Worm (Caenorhabditis elegans) whole organism, young adult: ENCODE measurements around the gene nhr-171.

Experiments
- D2030.7 ChIP-seq: fragments of 200-800 bp; sonication (Bioruptor generic); IDR thresholded peaks from 2 replicates; pipeline ENCODE4 v1.3.6; 2022; ENCODE audit warnings: missing genetic modification reagents, missing genetic modification characterization, missing compliant biosample characterization
- F33H1.4 ChIP-seq: fragments of 200-800 bp; sonication (Bioruptor generic); IDR thresholded peaks from 2 replicates; pipeline ENCODE4 v1.3.6; 2022; ENCODE audit warnings: missing genetic modification reagents, missing genetic modification characterization, missing compliant biosample characterization
- F37B4.10 ChIP-seq: fragments of 200-800 bp; sonication (Bioruptor generic); IDR thresholded peaks from 2 replicates; pipeline ENCODE4 v1.3.6; 2022; ENCODE audit warnings: missing genetic modification characterization, missing compliant biosample characterization
- F52B5.7 ChIP-seq: sonication (generic microtip); optimal IDR thresholded peaks from 2 replicates; lab custom pipeline; 2016; ENCODE audit warnings: mild to moderate bottlenecking, missing genetic modification characterization, missing compliant biosample characterization
- F57C9.4 ChIP-seq: sonication (generic microtip); optimal IDR thresholded peaks from 2 replicates; lab custom pipeline; 2017; ENCODE audit warnings: mild to moderate bottlenecking, missing genetic modification characterization, missing compliant biosample characterization
- T26A5.8 ChIP-seq: sonication (generic microtip); optimal IDR thresholded peaks from 2 replicates; lab custom pipeline; 2016; ENCODE audit warnings: missing genetic modification characterization, missing compliant biosample characterization
- Y95B8A.8 ChIP-seq: fragments of 200-800 bp; sonication (Bioruptor generic); IDR thresholded peaks from 2 replicates; pipeline ENCODE4 v1.3.6; 2022; ENCODE audit warnings: missing genetic modification reagents, missing genetic modification characterization, missing compliant biosample characterization
- akir-1 ChIP-seq: fragments of 200-800 bp; sonication (Bioruptor generic); optimal IDR thresholded peaks from 2 replicates; lab custom pipeline; 2018; ENCODE audit warnings: mild to moderate bottlenecking, missing genetic modification characterization, moderate library complexity, missing compliant biosample characterization
- aptf-2 ChIP-seq: fragments of 200-800 bp; sonication (Bioruptor generic); conservative IDR thresholded peaks from 2 replicates; pipeline ENCODE4 v1.3.6; 2022; ENCODE audit warnings: missing genetic modification reagents, missing genetic modification characterization, missing compliant biosample characterization
- athp-1 ChIP-seq: sonication (generic microtip); optimal IDR thresholded peaks from 2 replicates; lab custom pipeline; 2017; ENCODE audit warnings: mild to moderate bottlenecking, missing genetic modification characterization, missing compliant biosample characterization
- attf-3 ChIP-seq: fragments of 200-800 bp; sonication (Bioruptor generic); conservative IDR thresholded peaks from 2 replicates; pipeline ENCODE4 v1.3.6; 2022; ENCODE audit warnings: missing genetic modification reagents, missing genetic modification characterization, missing compliant biosample characterization
- attf-6 ChIP-seq: fragments of 200-800 bp; sonication (Bioruptor generic); IDR thresholded peaks from 2 replicates; pipeline ENCODE4 v1.3.6; 2022; ENCODE audit warnings: missing genetic modification reagents, missing genetic modification characterization, missing compliant biosample characterization
- bed-1 ChIP-seq: fragments of 200-800 bp; sonication (Bioruptor generic); IDR thresholded peaks from 2 replicates; pipeline ENCODE4 v1.3.6; 2022; ENCODE audit warnings: missing genetic modification reagents, missing genetic modification characterization, missing compliant biosample characterization
- bed-2 ChIP-seq: fragments of 200-800 bp; sonication (Bioruptor generic); IDR thresholded peaks from 2 replicates; pipeline ENCODE4 v1.3.6; 2022; ENCODE audit warnings: missing genetic modification reagents, missing genetic modification characterization, missing compliant biosample characterization
- ceh-100 ChIP-seq: fragments of 200-800 bp; sonication (Bioruptor generic); IDR thresholded peaks from 2 replicates; pipeline ENCODE4 v1.3.6; 2022; ENCODE audit warnings: missing genetic modification reagents, missing genetic modification characterization, missing compliant biosample characterization
- ceh-58 ChIP-seq: fragments of 200-800 bp; sonication (Bioruptor generic); IDR thresholded peaks from 2 replicates; pipeline ENCODE4 v1.3.6; 2022; ENCODE audit warnings: missing genetic modification characterization, missing compliant biosample characterization
- dpff-1 ChIP-seq: sonication (generic microtip); optimal IDR thresholded peaks from 2 replicates; lab custom pipeline; 2017; ENCODE audit warnings: mild to moderate bottlenecking, missing genetic modification characterization, missing compliant biosample characterization
- dpl-1 ChIP-seq: fragments of 150-350 bp; optimal IDR thresholded peaks from 2 replicates; lab custom pipeline; 2014; ENCODE audit warnings: missing biosample characterization, missing genetic modification reagents, missing genetic modification characterization
- egl-44 ChIP-seq: fragments of 200-800 bp; sonication (Bioruptor generic); IDR thresholded peaks from 2 replicates; pipeline ENCODE4 v1.3.6; 2022; ENCODE audit warnings: missing genetic modification reagents, missing genetic modification characterization, missing compliant biosample characterization
- egrh-3 ChIP-seq: fragments of 200-800 bp; sonication (Bioruptor generic); IDR thresholded peaks from 2 replicates; pipeline ENCODE4 v1.3.6; 2022; ENCODE audit warnings: missing genetic modification reagents, missing genetic modification characterization, missing compliant biosample characterization
- fkh-3 ChIP-seq: sonication (generic microtip); optimal IDR thresholded peaks from 2 replicates; lab custom pipeline; 2016; ENCODE audit warnings: mild to moderate bottlenecking, missing genetic modification characterization, missing compliant biosample characterization
- hmg-1.2 ChIP-seq: fragments of 200-800 bp; sonication (Bioruptor generic); IDR thresholded peaks from 2 replicates; pipeline ENCODE4 v1.3.6; 2022; ENCODE audit warnings: missing genetic modification reagents, missing genetic modification characterization, missing compliant biosample characterization
- hmg-20 ChIP-seq: fragments of 200-800 bp; sonication (Bioruptor generic); IDR thresholded peaks from 2 replicates; pipeline ENCODE4 v1.3.6; 2022; ENCODE audit warnings: missing genetic modification reagents, missing genetic modification characterization, missing compliant biosample characterization
- lag-1 ChIP-seq: fragments of 200-800 bp; sonication (Bioruptor generic); IDR thresholded peaks from 2 replicates; pipeline ENCODE4 v1.3.6; 2022; ENCODE audit warnings: missing genetic modification reagents, missing genetic modification characterization, missing compliant biosample characterization
- let-607 ChIP-seq, 2 experiments: fragments of 200-800 bp in 1 of 2; sonication (Bioruptor generic) in 1 of 2; sonication (generic microtip) in 1 of 2; optimal IDR thresholded peaks; 2 replicates each; lab custom pipeline; 2016 to 2018; ENCODE audit warnings: mild to moderate bottlenecking in 2 of 2, missing compliant biosample characterization in 2 of 2, missing genetic modification characterization in 2 of 2, moderate library complexity in 2 of 2, missing genotype in 1 of 2
- lin-40 ChIP-seq: sonication (generic microtip); optimal IDR thresholded peaks from 2 replicates; lab custom pipeline; 2016; ENCODE audit warnings: missing genetic modification characterization, mild to moderate bottlenecking, missing compliant biosample characterization, missing genotype, missing genetic modification reagents
- lin-54 ChIP-seq: fragments of 200-800 bp; sonication (Bioruptor generic); optimal IDR thresholded peaks from 2 replicates; lab custom pipeline; 2018; ENCODE audit warnings: mild to moderate bottlenecking, missing genetic modification characterization, missing compliant biosample characterization
- madf-3 ChIP-seq: fragments of 200-800 bp; sonication (Bioruptor generic); IDR thresholded peaks from 2 replicates; pipeline ENCODE4 v1.3.6; 2022; ENCODE audit warnings: missing genetic modification reagents, missing genetic modification characterization, missing compliant biosample characterization
- madf-8 ChIP-seq: fragments of 200-800 bp; sonication (Bioruptor generic); conservative IDR thresholded peaks from 2 replicates; pipeline ENCODE4 v1.3.6; 2022; ENCODE audit warnings: missing genetic modification reagents, missing genetic modification characterization, missing compliant biosample characterization
- mcd-1 ChIP-seq: fragments of 200-800 bp; sonication (Bioruptor generic); IDR thresholded peaks from 2 replicates; pipeline ENCODE4 v1.3.6; 2022; ENCODE audit warnings: missing genetic modification reagents, missing genetic modification characterization, missing compliant biosample characterization
- nfya-2 ChIP-seq: fragments of 200-800 bp; sonication (Bioruptor generic); IDR thresholded peaks from 2 replicates; pipeline ENCODE4 v1.3.6; 2022; ENCODE audit warnings: missing genetic modification reagents, missing genetic modification characterization, missing compliant biosample characterization
- nhr-120 ChIP-seq: fragments of 200-800 bp; sonication (Bioruptor generic); IDR thresholded peaks from 2 replicates; pipeline ENCODE4 v1.3.6; 2022; ENCODE audit warnings: missing genetic modification characterization, missing compliant biosample characterization
- nhr-27 ChIP-seq: fragments of 200-800 bp; sonication (Bioruptor generic); optimal IDR thresholded peaks from 2 replicates; lab custom pipeline; 2018; ENCODE audit warnings: mild to moderate bottlenecking, missing genetic modification characterization, moderate library complexity, missing compliant biosample characterization
- nhr-90 ChIP-seq: sonication (generic microtip); optimal IDR thresholded peaks from 2 replicates; lab custom pipeline; 2016; ENCODE audit warnings: missing genotype, mild to moderate bottlenecking, missing genetic modification characterization, missing compliant biosample characterization
- rcor-1 ChIP-seq: fragments of 200-800 bp; sonication (Bioruptor generic); IDR thresholded peaks from 2 replicates; pipeline ENCODE4 v1.3.6; 2022; ENCODE audit warnings: missing genetic modification reagents, missing genetic modification characterization, missing compliant biosample characterization
- sdz-38 ChIP-seq: sonication (generic microtip); optimal IDR thresholded peaks from 2 replicates; lab custom pipeline; 2016; ENCODE audit warnings: missing genotype, missing genetic modification characterization, missing compliant biosample characterization
- sea-2 ChIP-seq: fragments of 200-800 bp; sonication (Bioruptor generic); IDR thresholded peaks from 2 replicates; pipeline ENCODE4 v1.3.6; 2022; ENCODE audit warnings: missing genetic modification characterization, missing compliant biosample characterization
- tlf-1 ChIP-seq: fragments of 200-800 bp; sonication (Bioruptor generic); optimal IDR thresholded peaks from 2 replicates; lab custom pipeline; 2018; ENCODE audit warnings: mild to moderate bottlenecking, missing genetic modification characterization, missing compliant biosample characterization
- unc-130 ChIP-seq: sonication (generic microtip); optimal IDR thresholded peaks from 2 replicates; lab custom pipeline; 2016; ENCODE audit warnings: missing genetic modification reagents, missing genetic modification characterization, missing compliant biosample characterization
- zfh-2 ChIP-seq: fragments of 200-800 bp; sonication (Bioruptor generic); conservative IDR thresholded peaks from 2 replicates; pipeline ENCODE4 v1.3.6; 2022; ENCODE audit warnings: missing genetic modification reagents, missing genetic modification characterization, missing compliant biosample characterization
- ztf-25 ChIP-seq: fragments of 200-800 bp; sonication (Bioruptor generic); IDR thresholded peaks from 2 replicates; pipeline ENCODE4 v1.3.6; 2022; ENCODE audit warnings: missing genetic modification reagents, missing genetic modification characterization, missing compliant biosample characterization

nhr-171 gene

ce11 chrV:7548499-7548898, 36.9 kb downstream of the nhr-171 start (continued):
- TF ChIP-seq lin-54 (GFP tag; lab: Kevin White, UChicago) (peak; percentile 57), hmg-20 (peak; percentile 36; the same call in 1 of the 2 replicates), nhr-120 (GFP tag; lab: Robert Waterston, UW) (peak; percentile 72; the same call in 1 of the 2 replicates), madf-8 (peak; percentile 43), bed-1 (GFP tag; lab: Robert Waterston, UW) (peak; percentile 84; the same call in 1 of the 2 replicates), bed-2 (GFP tag; lab: Robert Waterston, UW) (peak; percentile 66; the same call in 1 of the 2 replicates), madf-3 (GFP tag; lab: Robert Waterston, UW) (peak; percentile 63; the same call in 1 of the 2 replicates), ceh-58 (GFP tag; lab: Robert Waterston, UW) (peak; percentile 81; the same call in 1 of the 2 replicates), mcd-1 (GFP tag; lab: Robert Waterston, UW) (peak; percentile 67), Y95B8A.8 (GFP tag; lab: Robert Waterston, UW) (peak; percentile 73), D2030.7 (GFP tag; lab: Robert Waterston, UW) (peak; percentile 87), ceh-100 (GFP tag; lab: Robert Waterston, UW) (peak; percentile 27; the same call in 1 of the 2 replicates), aptf-2 (GFP tag; lab: Robert Waterston, UW) (peak; percentile 78), ztf-25 (GFP tag; lab: Robert Waterston, UW) (peak; percentile 74; the same call in 1 of the 2 replicates), hmg-1.2 (GFP tag; lab: Robert Waterston, UW) (peak; percentile 57)
- TF ChIP-seq, all 124 proteins: peak for 52; not testable (repeated sequence) for 72

ce11 chrV:7551821-7552220, 40.3 kb downstream of the nhr-171 start, which contains the start of gene F19F10.3:
Gene F19F10.3 (plus strand): TSS chrV:7552121.
- TF ChIP-seq hmg-20 (no peak), athp-1 (no peak), zfh-2 (GFP tag; lab: Robert Waterston, UW) (no peak), rcor-1 (GFP tag; lab: Robert Waterston, UW) (no peak), dpl-1 (no peak), lin-54 (GFP tag; lab: Kevin White, UChicago) (no peak), F37B4.10 (GFP tag; lab: Robert Waterston, UW) (no peak), fkh-3 (tag; lab: Kevin White, UChicago) (no peak)

ce11 chrV:7553873-7554362, 42.4 kb downstream of the nhr-171 start, which contains the start of gene ttr-10:
Gene ttr-10 (minus strand): TSS chrV:7553923.
- TF ChIP-seq sea-2 (GFP tag; lab: Robert Waterston, UW) (no peak), attf-3 (GFP tag; lab: Robert Waterston, UW) (no peak), lag-1 (no peak), madf-8 (no peak), sdz-38 (no peak), lin-40 (tag; lab: Kevin White, UChicago) (no peak), T26A5.8 (tag; lab: Kevin White, UChicago) (no peak)

- TF ChIP-seq nhr-27 (tag; lab: Kevin White, UChicago) (no peak), bed-2 (GFP tag; lab: Robert Waterston, UW) (no peak), nhr-120 (GFP tag; lab: Robert Waterston, UW) (no peak), egl-44 (no peak), F33H1.4 (GFP tag; lab: Robert Waterston, UW) (no peak)
These were observed 44.3 kb downstream of the nhr-171 start for ce11 chrV:7555875-7556274.

ce11 chrV:7558693-7559092, 47.1 kb downstream of the nhr-171 start, which contains the start of gene ets-7:
Gene ets-7 (minus strand): TSS chrV:7558793.
- no peak for TF ChIP-seq nhr-27 (tag; lab: Kevin White, UChicago)
- no peak for TF ChIP-seq let-607 (tag; optimal IDR thresholded peaks at IDR 0.05; lab: Kevin White, UChicago)
- no peak for TF ChIP-seq nfya-2 (GFP tag; lab: Robert Waterston, UW)
- no peak for TF ChIP-seq akir-1 (GFP tag; lab: Kevin White, UChicago)
- no peak for TF ChIP-seq madf-8
- TF ChIP-seq dpff-1 = no peak
- no peak for TF ChIP-seq sdz-38
- no peak for TF ChIP-seq F33H1.4 (GFP tag; lab: Robert Waterston, UW)
- TF ChIP-seq attf-6 = no peak
- no peak for TF ChIP-seq F57C9.4 (tag; lab: Kevin White, UChicago)
- TF ChIP-seq tlf-1 (GFP tag; lab: Kevin White, UChicago) = no peak
- TF ChIP-seq unc-130 (GFP tag; lab: Kevin White, UChicago) = no peak
- no peak for TF ChIP-seq F52B5.7 (tag; lab: Kevin White, UChicago)
- no peak for TF ChIP-seq nhr-90 (tag; lab: Kevin White, UChicago)
- TF ChIP-seq egrh-3 (GFP tag; lab: Robert Waterston, UW) = no peak
